Fruit fly (Drosophila melanogaster) whole organism, prepupa: Measurements from ENCODE around the gene CG43445.
A peak's percentile ranks its signal among the peaks of the same experiment; 100 is the strongest.

Source experiments
- Blimp-1 ChIP-seq: fragments of 200-800 bp; sonication (Bioruptor generic); optimal IDR thresholded peaks from 3 replicates; lab custom pipeline; 2017; ENCODE audit warnings: missing biosample characterization, missing genetic modification characterization, mild to moderate bottlenecking, moderate library complexity, missing genetic modification reagents
- CG10631 ChIP-seq: fragments of 200-800 bp; sonication (Bioruptor generic); optimal IDR thresholded peaks from 2 replicates; lab custom pipeline; 2016; ENCODE audit warnings: missing biosample characterization, missing genetic modification characterization
- CG10669 ChIP-seq: fragments of 200-800 bp; sonication (Bioruptor generic); optimal IDR thresholded peaks from 3 replicates; lab custom pipeline; 2018; ENCODE audit warnings: missing biosample characterization, mild to moderate bottlenecking, missing genetic modification characterization, moderate library complexity
- CG11762 ChIP-seq: fragments of 200-800 bp; sonication (Bioruptor generic); optimal IDR thresholded peaks from 3 replicates; lab custom pipeline; 2016; ENCODE audit warnings: missing biosample characterization, missing genetic modification characterization; ENCODE audit not compliant: insufficient read depth
- CG11902 ChIP-seq: fragments of 200-800 bp; sonication (Bioruptor generic); optimal IDR thresholded peaks from 3 replicates; lab custom pipeline; 2016; ENCODE audit warnings: missing biosample characterization, missing genetic modification characterization
- CG15336 ChIP-seq: fragments of 200-800 bp; sonication (Bioruptor generic); IDR thresholded peaks from 2 replicates; pipeline ENCODE4 v1.3.6; 2022; ENCODE audit warnings: missing biosample characterization, missing genetic modification characterization
- CG1621 ChIP-seq: fragments of 200-800 bp; sonication (Bioruptor generic); optimal IDR thresholded peaks from 3 replicates; lab custom pipeline; 2018; ENCODE audit warnings: missing biosample characterization, mild to moderate bottlenecking, missing genetic modification characterization
- CG3032 ChIP-seq: fragments of 200-800 bp; optimal IDR thresholded peaks from 2 replicates; lab custom pipeline; 2019; ENCODE audit warnings: missing biosample characterization, mild to moderate bottlenecking, missing genetic modification characterization, moderate library complexity
- CG31627 ChIP-seq: fragments of 200-800 bp; sonication (Bioruptor generic); optimal IDR thresholded peaks from 3 replicates; lab custom pipeline; 2016; ENCODE audit warnings: missing biosample characterization, missing genetic modification characterization
- CG32006 ChIP-seq: fragments of 200-800 bp; sonication (Bioruptor generic); optimal IDR thresholded peaks from 3 replicates; lab custom pipeline; 2017; ENCODE audit warnings: missing biosample characterization, mild to moderate bottlenecking, missing genetic modification characterization
- CG4318 ChIP-seq: fragments of 200-800 bp; sonication (Bioruptor generic); optimal IDR thresholded peaks from 3 replicates; lab custom pipeline; 2017; ENCODE audit warnings: missing biosample characterization, mild to moderate bottlenecking, missing genetic modification characterization
- CG6163 ChIP-seq: fragments of 200-800 bp; sonication (Bioruptor generic); IDR thresholded peaks from 3 replicates; pipeline ENCODE4 v1.3.6; 2022; ENCODE audit warnings: missing biosample characterization, missing genetic modification characterization
- CG6276 ChIP-seq: fragments of 200-800 bp; sonication (Bioruptor generic); optimal IDR thresholded peaks from 2 replicates; lab custom pipeline; 2017; ENCODE audit warnings: missing biosample characterization, mild to moderate bottlenecking, missing genetic modification characterization
- CG6808 ChIP-seq: fragments of 200-800 bp; sonication (Bioruptor generic); optimal IDR thresholded peaks from 3 replicates; lab custom pipeline; 2017; ENCODE audit warnings: missing biosample characterization, missing genetic modification characterization, mild to moderate bottlenecking, moderate library complexity, missing genetic modification reagents
- CG7368 ChIP-seq: fragments of 200-800 bp; sonication (Bioruptor generic); optimal IDR thresholded peaks from 3 replicates; lab custom pipeline; 2016; ENCODE audit warnings: missing biosample characterization, missing genetic modification characterization
- CG8119 ChIP-seq: fragments of 200-800 bp; sonication (Bioruptor generic); IDR thresholded peaks from 3 replicates; pipeline ENCODE4 v1.3.6; 2022; ENCODE audit warnings: missing biosample characterization, missing genetic modification characterization
- CG8319 ChIP-seq: fragments of 200-800 bp; sonication (Bioruptor generic); optimal IDR thresholded peaks from 3 replicates; lab custom pipeline; 2016; ENCODE audit warnings: missing biosample characterization, missing genetic modification characterization
- CG9139 ChIP-seq: fragments of 200-800 bp; sonication (Bioruptor generic); optimal IDR thresholded peaks from 3 replicates; lab custom pipeline; 2017; ENCODE audit warnings: missing biosample characterization, mild to moderate bottlenecking, missing genetic modification characterization
- Eip78C ChIP-seq: fragments of 200-800 bp; sonication (Bioruptor generic); peaks from one replicate; lab custom pipeline; 2016; ENCODE audit warnings: missing biosample characterization, missing genetic modification characterization
- Eip93F ChIP-seq: fragments of 200-800 bp; sonication (Bioruptor generic); optimal IDR thresholded peaks from 2 replicates; lab custom pipeline; 2016; ENCODE audit warnings: missing biosample characterization, mild to moderate bottlenecking, missing genetic modification characterization
- Ets21C ChIP-seq: fragments of 200-800 bp; sonication (Bioruptor generic); optimal IDR thresholded peaks from 3 replicates; lab custom pipeline; 2016; ENCODE audit warnings: missing biosample characterization, missing genetic modification characterization
- Ets96B ChIP-seq: fragments of 200-800 bp; optimal IDR thresholded peaks from 2 replicates; lab custom pipeline; 2019; ENCODE audit warnings: missing biosample characterization, mild to moderate bottlenecking, missing genetic modification characterization, moderate library complexity
- Gug ChIP-seq: fragments of 200-800 bp; sonication (Bioruptor generic); IDR thresholded peaks from 2 replicates; pipeline ENCODE4 v1.3.6; 2022; ENCODE audit warnings: missing biosample characterization, missing genetic modification characterization
- Hr39 ChIP-seq: fragments of 200-800 bp; sonication (Bioruptor generic); optimal IDR thresholded peaks from 2 replicates; lab custom pipeline; 2016; ENCODE audit warnings: missing biosample characterization, missing genetic modification characterization
- Hr4 ChIP-seq: fragments of 200-800 bp; sonication (Bioruptor generic); optimal IDR thresholded peaks from 3 replicates; lab custom pipeline; 2016; ENCODE audit warnings: missing biosample characterization, missing genetic modification characterization
- Lpt ChIP-seq: fragments of 200-800 bp; sonication (Bioruptor generic); optimal IDR thresholded peaks from 3 replicates; lab custom pipeline; 2016; ENCODE audit warnings: missing biosample characterization, missing genetic modification characterization
- Met ChIP-seq: fragments of 200-800 bp; sonication (Bioruptor generic); optimal IDR thresholded peaks from 3 replicates; lab custom pipeline; 2016; ENCODE audit warnings: missing biosample characterization, missing genetic modification characterization
- OdsH ChIP-seq: fragments of 200-800 bp; sonication (Bioruptor generic); optimal IDR thresholded peaks from 3 replicates; lab custom pipeline; 2016; ENCODE audit warnings: missing biosample characterization, missing genetic modification characterization
- Smox ChIP-seq: fragments of 200-800 bp; sonication (Bioruptor generic); optimal IDR thresholded peaks from 3 replicates; lab custom pipeline; 2016; ENCODE audit warnings: missing biosample characterization, missing genetic modification characterization
- Sox102F ChIP-seq: fragments of 200-800 bp; sonication (Bioruptor generic); optimal IDR thresholded peaks from 2 replicates; lab custom pipeline; 2016; ENCODE audit warnings: missing biosample characterization, mild to moderate bottlenecking, missing genetic modification characterization
- Sox14 ChIP-seq: fragments of 200-800 bp; sonication (Bioruptor generic); optimal IDR thresholded peaks from 3 replicates; lab custom pipeline; 2016; ENCODE audit warnings: missing biosample characterization, missing genetic modification characterization
- Sox15 ChIP-seq: fragments of 200-800 bp; sonication (Bioruptor generic); optimal IDR thresholded peaks from 3 replicates; lab custom pipeline; 2016; ENCODE audit warnings: missing biosample characterization, missing genetic modification characterization
- achi ChIP-seq: fragments of 200-800 bp; sonication (Bioruptor generic); optimal IDR thresholded peaks from 3 replicates; lab custom pipeline; 2016; ENCODE audit warnings: missing biosample characterization, missing genetic modification characterization
- acj6 ChIP-seq: fragments of 200-800 bp; sonication (Bioruptor generic); optimal IDR thresholded peaks from 3 replicates; lab custom pipeline; 2016; ENCODE audit warnings: missing biosample characterization, missing genetic modification characterization
- dsx ChIP-seq: fragments of 200-800 bp; optimal IDR thresholded peaks from 3 replicates; lab custom pipeline; 2019; ENCODE audit warnings: missing biosample characterization, mild to moderate bottlenecking, missing genetic modification characterization, moderate library complexity; ENCODE audit not compliant: poor library complexity, severe bottlenecking
- eg ChIP-seq: fragments of 200-800 bp; sonication (Bioruptor generic); IDR thresholded peaks from 3 replicates; pipeline ENCODE4 v1.3.6; 2022; ENCODE audit warnings: missing biosample characterization, missing genetic modification characterization
- esn ChIP-seq: fragments of 200-800 bp; sonication (Bioruptor generic); optimal IDR thresholded peaks from 2 replicates; lab custom pipeline; 2016; ENCODE audit warnings: missing biosample characterization, mild to moderate bottlenecking, missing genetic modification characterization, moderate library complexity
- fd59A ChIP-seq: fragments of 200-800 bp; sonication (Bioruptor generic); optimal IDR thresholded peaks from 2 replicates; lab custom pipeline; 2017; ENCODE audit warnings: missing biosample characterization, mild to moderate bottlenecking, missing genetic modification characterization, missing genetic modification reagents
- fkh ChIP-seq: fragments of 200-800 bp; sonication (Bioruptor generic); optimal IDR thresholded peaks from 3 replicates; lab custom pipeline; 2017; ENCODE audit warnings: missing biosample characterization, mild to moderate bottlenecking, missing genetic modification characterization, moderate library complexity
- lz ChIP-seq: fragments of 200-800 bp; sonication (Bioruptor generic); optimal IDR thresholded peaks from 3 replicates; lab custom pipeline; 2016; ENCODE audit warnings: missing biosample characterization, missing genetic modification characterization
- net ChIP-seq: fragments of 200-800 bp; sonication (Bioruptor generic); optimal IDR thresholded peaks from 3 replicates; lab custom pipeline; 2016; ENCODE audit warnings: missing biosample characterization, missing genetic modification characterization
- salr ChIP-seq, 2 experiments: fragments of 200-800 bp; sonication (Bioruptor generic); optimal IDR thresholded peaks; 3 replicates each; lab custom pipeline; 2016 to 2018; ENCODE audit warnings: missing biosample characterization in 2 of 2, missing genetic modification characterization in 2 of 2, mild to moderate bottlenecking in 1 of 2
- spab ChIP-seq: fragments of 200-800 bp; sonication (Bioruptor generic); optimal IDR thresholded peaks from 2 replicates; lab custom pipeline; 2017; ENCODE audit warnings: missing biosample characterization, mild to moderate bottlenecking, missing genetic modification characterization, missing genetic modification reagents
- svp ChIP-seq: fragments of 200-800 bp; sonication (Bioruptor generic); peaks from one replicate; lab custom pipeline; 2016; ENCODE audit warnings: missing biosample characterization, missing genetic modification characterization
- topi ChIP-seq: fragments of 200-800 bp; sonication (Bioruptor generic); optimal IDR thresholded peaks from 3 replicates; lab custom pipeline; 2016; ENCODE audit warnings: missing biosample characterization, missing genetic modification characterization
- vri ChIP-seq: fragments of 200-800 bp; sonication (Bioruptor generic); optimal IDR thresholded peaks from 3 replicates; lab custom pipeline; 2016; ENCODE audit warnings: missing biosample characterization, mild to moderate bottlenecking, missing genetic modification characterization

Gene CG43445

DNA sequence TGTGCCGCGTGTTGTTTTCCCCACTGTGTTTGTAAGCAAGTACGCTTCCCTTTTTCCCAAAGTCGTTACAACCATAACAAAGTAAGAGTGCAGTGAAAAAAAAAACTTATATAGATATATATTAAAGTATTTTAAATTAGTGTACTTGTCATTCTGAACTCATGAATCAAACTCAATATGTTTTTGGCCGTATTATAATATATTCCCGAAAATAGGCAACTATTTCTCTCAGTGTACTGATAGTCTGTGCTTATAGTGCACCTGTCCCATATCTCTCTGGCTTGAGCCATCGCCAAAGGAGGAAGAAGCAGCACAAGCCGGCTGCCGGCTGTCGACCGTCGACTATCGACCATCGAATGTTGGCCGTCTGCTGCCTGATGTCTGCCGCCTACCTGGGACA, 29.9 kb downstream of the CG43445 start (continued):
- TF ChIP-seq spab (GFP tag; lab: Kevin White, UChicago) (peak; percentile 6), eg (peak; percentile 62; the same call in 2 of the 3 replicates), Gug (GFP tag; lab: Robert Waterston, UW) (peak; percentile 65; the same call in 1 of the 2 replicates), topi (GFP tag; lab: Kevin White, UChicago) (peak; percentile 34), CG4318 (peak; percentile 32), CG3032 (tag; lab: Kevin White, UChicago) (peak; percentile 27), fkh (GFP tag; lab: Kevin White, UChicago) (no peak), OdsH (GFP tag; lab: Kevin White, UChicago) (peak; percentile 59), CG31627 (peak; percentile 4), Hr39 (GFP tag; lab: Kevin White, UChicago) (peak; percentile 10), Eip78C (GFP tag; lab: Kevin White, UChicago) (peak; percentile 81)

- TF ChIP-seq CG31627 (peak; percentile 41), Ets96B (tag; lab: Kevin White, UChicago) (peak; percentile 35), dsx (no peak), fkh (GFP tag; lab: Kevin White, UChicago) (peak; percentile 21), CG6163 (GFP tag; lab: Robert Waterston, UW) (peak; percentile 68), net (GFP tag; lab: Kevin White, UChicago) (peak; percentile 37), CG9139 (peak; percentile 36), achi (peak; percentile 63), Sox14 (GFP tag; lab: Kevin White, UChicago) (peak; percentile 77), Eip78C (GFP tag; lab: Kevin White, UChicago) (peak; percentile 74), CG32006 (GFP tag; lab: Kevin White, UChicago) (peak; percentile 86), CG10669 (GFP tag; lab: Kevin White, UChicago) (peak; percentile 42), Blimp-1 (no peak), vri (GFP tag; lab: Kevin White, UChicago) (no peak), CG11902 (GFP tag; lab: Kevin White, UChicago) (no peak), lz (GFP tag; lab: Kevin White, UChicago) (peak; percentile 28), CG3032 (tag; lab: Kevin White, UChicago) (peak; percentile 47), Sox102F (GFP tag; lab: Kevin White, UChicago) (no peak), CG11762 (GFP tag; lab: Kevin White, UChicago) (peak; percentile 48), OdsH (GFP tag; lab: Kevin White, UChicago) (peak; percentile 70), Gug (GFP tag; lab: Robert Waterston, UW) (peak; percentile 35; the same call in 1 of the 2 replicates), fd59A (GFP tag; lab: Kevin White, UChicago) (peak; percentile 29), Sox15 (no peak), salr (GFP tag; optimal IDR thresholded peaks at IDR 0.05; lab: Kevin White, UChicago) (peak; percentile 9 to 74), esn (GFP tag; lab: Kevin White, UChicago) (peak; percentile 13), CG1621 (peak; percentile 17), CG10631 (GFP tag; lab: Kevin White, UChicago) (peak; percentile 75), CG8319 (GFP tag; lab: Kevin White, UChicago) (no peak), Eip93F (no peak), Lpt (GFP tag; lab: Kevin White, UChicago) (peak; percentile 62), acj6 (GFP tag; lab: Kevin White, UChicago) (peak; percentile 51), svp (GFP tag; lab: Kevin White, UChicago) (peak; percentile 77), CG4318 (peak; percentile 74), CG6276 (GFP tag; lab: Kevin White, UChicago) (peak; percentile 79), Smox (GFP tag; lab: Kevin White, UChicago) (no peak), CG7368 (GFP tag; lab: Kevin White, UChicago) (no peak), Met (peak; percentile 13), Hr4 (GFP tag; lab: Kevin White, UChicago) (peak; percentile 85), CG6808 (GFP tag; lab: Kevin White, UChicago) (no peak), CG8119 (GFP tag; lab: Robert Waterston, UW) (peak; percentile 67), spab (GFP tag; lab: Kevin White, UChicago) (peak; percentile 21), CG15336 (GFP tag; lab: Robert Waterston, UW) (peak; percentile 57), Hr39 (GFP tag; lab: Kevin White, UChicago) (peak; percentile 37), Ets21C (no peak)
These were observed 32.4 kb downstream of the CG43445 start for dm6 chr3R:17943359-17944232.
